Fruit fly (Drosophila melanogaster) whole organism, embryonic: ENCODE measurements around the gene CG4066.

Source experiments
- CG15514 ChIP-seq: fragments of 200-800 bp; sonication (Bioruptor generic); optimal IDR thresholded peaks from 3 replicates; lab custom pipeline; 2017; ENCODE audit warnings: missing biosample characterization, missing genetic modification characterization, mild to moderate bottlenecking, moderate library complexity, missing genetic modification reagents
- CG17802 ChIP-seq: fragments of 200-800 bp; sonication (Bioruptor generic); optimal IDR thresholded peaks from 2 replicates; lab custom pipeline; 2018; ENCODE audit warnings: missing biosample characterization, mild to moderate bottlenecking, missing genetic modification characterization, moderate library complexity
- Stat92E ChIP-seq, 3 experiments: fragments of >200 bp in 2 of 3; fragments of 200-800 bp in 1 of 3; sonication (Bioruptor generic) in 1 of 3; optimal IDR thresholded peaks; 2 replicates each; lab custom pipeline; 2017 to 2019; ENCODE audit warnings: missing biosample characterization in 3 of 3, missing genetic modification characterization in 3 of 3, mild to moderate bottlenecking in 1 of 3, moderate library complexity in 1 of 3
- bbx ChIP-seq: fragments of 200-800 bp; sonication (Bioruptor generic); IDR thresholded peaks from 2 replicates; pipeline ENCODE4 v1.3.6; 2022; ENCODE audit warnings: missing biosample characterization, missing genetic modification characterization; ENCODE audit not compliant: partially characterized antibody
- gfzf ChIP-seq: fragments of 200-800 bp; sonication (Bioruptor generic); optimal IDR thresholded peaks from 2 replicates; lab custom pipeline; 2016; ENCODE audit warnings: missing biosample characterization, mild to moderate bottlenecking, missing genetic modification characterization, moderate library complexity
- ham ChIP-seq: fragments of 200-800 bp; sonication (Bioruptor generic); IDR thresholded peaks from 2 replicates; pipeline ENCODE4 v1.3.6; 2022; ENCODE audit warnings: missing biosample characterization, missing genetic modification characterization
- yki ChIP-seq: fragments of >200 bp; optimal IDR thresholded peaks from 3 replicates; lab custom pipeline; 2018

dm6 chr3R:12323221-12323620 is 12.1 kb downstream of the CG4066 start, which contains the start of gene CG10013:
- no peak for TF ChIP-seq CG15514 (GFP tag; lab: Kevin White, UChicago)
- TF ChIP-seq gfzf (GFP tag; lab: Kevin White, UChicago) = no peak
- no peak for TF ChIP-seq Stat92E (GFP tag; optimal IDR thresholded peaks at IDR 0.05; lab: Kevin White, UChicago)
- TF ChIP-seq CG17802 (tag; lab: Kevin White, UChicago) = no peak
- TF ChIP-seq yki = no peak
- no peak for TF ChIP-seq ham (GFP tag; lab: Robert Waterston, UW)
- no peak for TF ChIP-seq bbx (GFP tag; lab: Robert Waterston, UW)
